Worm (Caenorhabditis elegans) whole organism, young adult: Measurements from ENCODE around the gene dmsr-10.

ENCODE experiments used
- B0261.1 ChIP-seq: sonication (generic microtip); optimal IDR thresholded peaks from 2 replicates; lab custom pipeline; 2016; ENCODE audit warnings: mild to moderate bottlenecking, missing genetic modification characterization, moderate library complexity, missing compliant biosample characterization
- B0336.3 ChIP-seq: fragments of 200-800 bp; sonication (Bioruptor generic); IDR thresholded peaks from 2 replicates; pipeline ENCODE4 v1.3.6; 2022; ENCODE audit warnings: missing genetic modification characterization, missing compliant biosample characterization
- C17E4.6 ChIP-seq: fragments of 200-800 bp; sonication (Bioruptor generic); IDR thresholded peaks from 2 replicates; pipeline ENCODE4 v1.3.6; 2022; ENCODE audit warnings: missing genetic modification reagents, missing genetic modification characterization, missing compliant biosample characterization
- D2030.7 ChIP-seq: fragments of 200-800 bp; sonication (Bioruptor generic); IDR thresholded peaks from 2 replicates; pipeline ENCODE4 v1.3.6; 2022; ENCODE audit warnings: missing genetic modification reagents, missing genetic modification characterization, missing compliant biosample characterization
- F10E7.11 ChIP-seq: sonication (generic microtip); optimal IDR thresholded peaks from 2 replicates; lab custom pipeline; 2017; ENCODE audit warnings: mild to moderate bottlenecking, missing genetic modification characterization, moderate library complexity, missing compliant biosample characterization
- F23B12.7 ChIP-seq: sonication (generic microtip); optimal IDR thresholded peaks from 2 replicates; lab custom pipeline; 2017; ENCODE audit warnings: missing genetic modification characterization, mild to moderate bottlenecking, missing compliant biosample characterization, antibody characterized with exemption, moderate library complexity; ENCODE audit not compliant: insufficient read depth
- F37B4.10 ChIP-seq: fragments of 200-800 bp; sonication (Bioruptor generic); IDR thresholded peaks from 2 replicates; pipeline ENCODE4 v1.3.6; 2022; ENCODE audit warnings: missing genetic modification characterization, missing compliant biosample characterization
- F39B2.1 ChIP-seq: fragments of 200-800 bp; sonication (Bioruptor generic); IDR thresholded peaks from 2 replicates; pipeline ENCODE4 v1.3.6; 2022; ENCODE audit warnings: missing genetic modification reagents, missing genetic modification characterization, missing compliant biosample characterization
- F49E8.2 ChIP-seq: sonication (generic microtip); optimal IDR thresholded peaks from 3 replicates; lab custom pipeline; 2017; ENCODE audit warnings: missing genetic modification characterization, mild to moderate bottlenecking, missing compliant biosample characterization, antibody characterized with exemption, moderate library complexity; ENCODE audit not compliant: insufficient read depth
- F55B11.4 ChIP-seq: sonication (generic microtip); optimal IDR thresholded peaks from 2 replicates; lab custom pipeline; 2016; ENCODE audit warnings: missing compliant biosample characterization, missing genetic modification characterization, borderline replicate concordance; ENCODE audit not compliant: insufficient read depth
- K11D2.4 ChIP-seq: fragments of 200-800 bp; sonication (Bioruptor generic); IDR thresholded peaks from 2 replicates; pipeline ENCODE4 v1.3.6; 2022; ENCODE audit warnings: missing genetic modification reagents, missing genetic modification characterization, missing compliant biosample characterization
- K12H6.12 ChIP-seq: fragments of 200-800 bp; sonication (Bioruptor generic); optimal IDR thresholded peaks from 2 replicates; lab custom pipeline; 2018; ENCODE audit warnings: mild to moderate bottlenecking, missing genetic modification characterization, missing compliant biosample characterization
- Y53F4B.3 ChIP-seq: fragments of 200-800 bp; sonication (Bioruptor generic); IDR thresholded peaks from 2 replicates; pipeline ENCODE4 v1.3.6; 2022; ENCODE audit warnings: missing genetic modification reagents, missing genetic modification characterization, missing compliant biosample characterization
- Y67H2A.10 ChIP-seq: fragments of 200-800 bp; sonication (Bioruptor generic); conservative IDR thresholded peaks from 2 replicates; pipeline ENCODE4 v1.3.6; 2022; ENCODE audit warnings: missing genetic modification reagents, missing genetic modification characterization, missing compliant biosample characterization
- ZK185.1 ChIP-seq: sonication (generic microtip); optimal IDR thresholded peaks from 2 replicates; lab custom pipeline; 2016; ENCODE audit warnings: mild to moderate bottlenecking, missing genetic modification characterization, missing compliant biosample characterization; ENCODE audit not compliant: poor library complexity, severe bottlenecking
- aptf-3 ChIP-seq: fragments of 200-800 bp; sonication (Bioruptor generic); IDR thresholded peaks from 2 replicates; pipeline ENCODE4 v1.3.6; 2022; ENCODE audit warnings: missing genetic modification characterization, missing compliant biosample characterization
- bed-1 ChIP-seq: fragments of 200-800 bp; sonication (Bioruptor generic); IDR thresholded peaks from 2 replicates; pipeline ENCODE4 v1.3.6; 2022; ENCODE audit warnings: missing genetic modification reagents, missing genetic modification characterization, missing compliant biosample characterization
- cebp-2 ChIP-seq: fragments of 200-800 bp; sonication (Bioruptor generic); IDR thresholded peaks from 2 replicates; pipeline ENCODE4 v1.3.6; 2022; ENCODE audit warnings: missing genetic modification characterization, missing compliant biosample characterization
- ceh-100 ChIP-seq: fragments of 200-800 bp; sonication (Bioruptor generic); IDR thresholded peaks from 2 replicates; pipeline ENCODE4 v1.3.6; 2022; ENCODE audit warnings: missing genetic modification reagents, missing genetic modification characterization, missing compliant biosample characterization
- ceh-79 ChIP-seq: sonication (generic microtip); optimal IDR thresholded peaks from 2 replicates; lab custom pipeline; 2017; ENCODE audit warnings: mild to moderate bottlenecking, missing genetic modification characterization, missing compliant biosample characterization
- chd-7 ChIP-seq: sonication (generic microtip); optimal IDR thresholded peaks from 2 replicates; lab custom pipeline; 2016; ENCODE audit warnings: mild to moderate bottlenecking, missing genetic modification characterization, moderate library complexity, missing compliant biosample characterization
- die-1 ChIP-seq: sonication (generic microtip); optimal IDR thresholded peaks from 2 replicates; lab custom pipeline; 2016; ENCODE audit warnings: missing genotype, mild to moderate bottlenecking, missing genetic modification characterization, missing compliant biosample characterization
- egrh-3 ChIP-seq: fragments of 200-800 bp; sonication (Bioruptor generic); IDR thresholded peaks from 2 replicates; pipeline ENCODE4 v1.3.6; 2022; ENCODE audit warnings: missing genetic modification reagents, missing genetic modification characterization, missing compliant biosample characterization
- ekl-4 ChIP-seq: fragments of 200-800 bp; sonication (Bioruptor generic); IDR thresholded peaks from 2 replicates; pipeline ENCODE4 v1.3.6; 2022; ENCODE audit warnings: missing genetic modification reagents, missing genetic modification characterization, missing compliant biosample characterization
- ets-4 ChIP-seq: fragments of 200-800 bp; sonication (Bioruptor generic); optimal IDR thresholded peaks from 2 replicates; lab custom pipeline; 2018; ENCODE audit warnings: mild to moderate bottlenecking, missing genetic modification characterization, missing compliant biosample characterization
- him-1 ChIP-seq: sonication (generic microtip); optimal IDR thresholded peaks from 2 replicates; lab custom pipeline; 2016; ENCODE audit warnings: missing genotype, missing genetic modification reagents, missing genetic modification characterization, missing compliant biosample characterization
- hlh-26 ChIP-seq: fragments of 200-800 bp; sonication (Bioruptor generic); conservative IDR thresholded peaks from 2 replicates; pipeline ENCODE4 v1.3.6; 2022; ENCODE audit warnings: missing genetic modification reagents, missing genetic modification characterization, missing compliant biosample characterization
- hmg-1.2 ChIP-seq: fragments of 200-800 bp; sonication (Bioruptor generic); IDR thresholded peaks from 2 replicates; pipeline ENCODE4 v1.3.6; 2022; ENCODE audit warnings: missing genetic modification reagents, missing genetic modification characterization, missing compliant biosample characterization
- lin-35 ChIP-seq, 3 experiments: fragments of 150-350 bp in 2 of 3; sonication (generic microtip) in 1 of 3; optimal IDR thresholded peaks; 2 replicates each; lab custom pipeline; 2014 to 2018; ENCODE audit warnings: missing biosample characterization in 3 of 3, missing genetic modification characterization in 3 of 3, missing genetic modification reagents in 3 of 3
- madf-6 ChIP-seq: fragments of 200-800 bp; sonication (Bioruptor generic); IDR thresholded peaks from 2 replicates; pipeline ENCODE4 v1.3.6; 2022; ENCODE audit warnings: missing genetic modification reagents, missing genetic modification characterization, missing compliant biosample characterization
- mel-28 ChIP-seq: sonication (generic microtip); optimal IDR thresholded peaks from 2 replicates; lab custom pipeline; 2016; ENCODE audit warnings: borderline replicate concordance, mild to moderate bottlenecking, missing genetic modification characterization, missing compliant biosample characterization
- mes-4 ChIP-seq: sonication (generic microtip); optimal IDR thresholded peaks from 2 replicates; lab custom pipeline; 2016; ENCODE audit warnings: missing genotype, missing genetic modification characterization, missing compliant biosample characterization
- mxl-1 ChIP-seq: sonication (generic microtip); optimal IDR thresholded peaks from 2 replicates; lab custom pipeline; 2016; ENCODE audit warnings: missing genetic modification characterization, missing compliant biosample characterization
- nfya-2 ChIP-seq: fragments of 200-800 bp; sonication (Bioruptor generic); IDR thresholded peaks from 2 replicates; pipeline ENCODE4 v1.3.6; 2022; ENCODE audit warnings: missing genetic modification reagents, missing genetic modification characterization, missing compliant biosample characterization
- nfyb-1 ChIP-seq: fragments of 200-800 bp; sonication (Bioruptor generic); IDR thresholded peaks from 2 replicates; pipeline ENCODE4 v1.3.6; 2022; ENCODE audit warnings: missing genetic modification reagents, missing genetic modification characterization, missing compliant biosample characterization
- pha-4 ChIP-seq: fragments of 150-350 bp; sonication (generic microtip); optimal IDR thresholded peaks from 2 replicates; lab custom pipeline; 2014; ENCODE audit warnings: missing biosample characterization, missing genetic modification reagents, missing genetic modification characterization
- rcor-1 ChIP-seq: fragments of 200-800 bp; sonication (Bioruptor generic); IDR thresholded peaks from 2 replicates; pipeline ENCODE4 v1.3.6; 2022; ENCODE audit warnings: missing genetic modification reagents, missing genetic modification characterization, missing compliant biosample characterization
- rec-8 ChIP-seq, 2 experiments: sonication (generic microtip); optimal IDR thresholded peaks; 2 replicates each; lab custom pipeline; 2016; ENCODE audit warnings: mild to moderate bottlenecking in 2 of 2, missing genetic modification characterization in 2 of 2, missing genetic modification reagents in 2 of 2, missing genotype in 2 of 2, missing biosample characterization in 1 of 2, missing compliant biosample characterization in 1 of 2, moderate library complexity in 1 of 2
- rpc-1 ChIP-seq, 2 experiments: fragments of 150-350 bp in 1 of 2; sonication (generic microtip) in 1 of 2; optimal IDR thresholded peaks; 2 replicates each; lab custom pipeline; 2014 to 2018; ENCODE audit warnings: missing biosample characterization in 1 of 2, missing genetic modification characterization in 1 of 2, missing genetic modification reagents in 1 of 2, missing genotype in 1 of 2
- sea-2 ChIP-seq: fragments of 200-800 bp; sonication (Bioruptor generic); IDR thresholded peaks from 2 replicates; pipeline ENCODE4 v1.3.6; 2022; ENCODE audit warnings: missing genetic modification characterization, missing compliant biosample characterization
- tbp1 ChIP-seq: fragments of 200-800 bp; sonication (Bioruptor generic); optimal IDR thresholded peaks from 2 replicates; lab custom pipeline; 2018; ENCODE audit warnings: mild to moderate bottlenecking, missing genetic modification characterization, missing compliant biosample characterization
- tlf-1 ChIP-seq: fragments of 200-800 bp; sonication (Bioruptor generic); optimal IDR thresholded peaks from 2 replicates; lab custom pipeline; 2018; ENCODE audit warnings: mild to moderate bottlenecking, missing genetic modification characterization, missing compliant biosample characterization
- unc-130 ChIP-seq: sonication (generic microtip); optimal IDR thresholded peaks from 2 replicates; lab custom pipeline; 2016; ENCODE audit warnings: missing genetic modification reagents, missing genetic modification characterization, missing compliant biosample characterization
- xnd-1 ChIP-seq: sonication (generic microtip); optimal IDR thresholded peaks from 2 replicates; lab custom pipeline; 2016; ENCODE audit warnings: missing genotype, missing genetic modification reagents, missing genetic modification characterization, missing compliant biosample characterization
- ztf-26 ChIP-seq: sonication (generic microtip); optimal IDR thresholded peaks from 2 replicates; lab custom pipeline; 2017; ENCODE audit warnings: missing genetic modification characterization, missing compliant biosample characterization
- ztf-28 ChIP-seq: fragments of 200-800 bp; sonication (Bioruptor generic); IDR thresholded peaks from 2 replicates; pipeline ENCODE4 v1.3.6; 2022; ENCODE audit warnings: missing genetic modification reagents, missing genetic modification characterization, missing compliant biosample characterization
- ztf-6 ChIP-seq: fragments of 200-800 bp; sonication (Bioruptor generic); IDR thresholded peaks from 2 replicates; pipeline ENCODE4 v1.3.6; 2022; ENCODE audit warnings: missing genetic modification reagents, missing genetic modification characterization, missing compliant biosample characterization

dmsr-10 gene

DNA sequence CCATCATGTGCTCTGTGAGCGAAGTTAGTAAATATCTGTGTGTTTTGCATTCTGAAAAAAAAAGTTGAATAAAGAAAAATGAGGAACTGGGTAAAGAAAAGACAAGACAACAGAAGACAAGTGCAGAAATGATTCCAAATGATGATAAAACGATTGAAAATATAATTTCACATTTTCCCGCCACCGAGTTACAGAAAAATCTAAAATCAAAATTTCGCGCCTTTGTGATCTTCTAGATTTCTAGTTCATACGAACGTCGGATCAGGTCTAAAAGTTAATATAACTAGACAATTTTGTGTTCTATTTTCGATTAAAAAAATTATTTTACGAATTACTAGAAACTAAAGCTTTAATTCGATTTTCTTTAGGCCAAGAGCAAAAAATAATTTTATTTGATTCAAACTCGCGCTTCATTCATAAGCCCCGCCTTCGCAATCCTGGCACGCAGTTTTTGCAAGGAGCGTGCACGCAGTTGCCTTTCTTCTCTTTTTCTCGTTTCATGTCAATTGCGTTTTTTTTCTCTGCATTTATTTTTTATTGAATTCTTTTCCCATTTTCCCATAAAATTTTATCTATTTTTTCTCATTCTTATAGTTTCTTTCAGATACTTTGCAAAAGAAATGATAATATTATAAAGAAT, 16.8 kb downstream of the dmsr-10 start, which contains the start of the genes spn-4 and spe-39 (continued):
- TF ChIP-seq nfyb-1 (GFP tag; lab: Robert Waterston, UW) (0 out of 2 replicates have a peak, but pooled peaks have one; percentile 41), rpc-1 (optimal IDR thresholded peaks at IDR 0.05; lab: Kevin White, UChicago) (peak; percentile 48), rpc-1 (tag; optimal IDR thresholded peaks at IDR 0.05; lab: Kevin White, UChicago) (no peak), ets-4 (GFP tag; lab: Kevin White, UChicago) (no peak), ceh-79 (tag; lab: Kevin White, UChicago) (no peak), Y53F4B.3 (no peak), ekl-4 (GFP tag; lab: Robert Waterston, UW) (peak; percentile 65), F23B12.7 (no peak), ZK185.1 (tag; lab: Kevin White, UChicago) (peak; percentile 78), sea-2 (GFP tag; lab: Robert Waterston, UW) (no peak), mxl-1 (tag; lab: Kevin White, UChicago) (no peak), hmg-1.2 (GFP tag; lab: Robert Waterston, UW) (peak; percentile 47), die-1 (tag; lab: Kevin White, UChicago) (no peak), nfya-2 (GFP tag; lab: Robert Waterston, UW) (no peak), K12H6.12 (tag; lab: Kevin White, UChicago) (no peak), lin-35 (GFP tag; optimal IDR thresholded peaks at IDR 0.05; lab: Kevin White, UChicago) (peak; percentile 40 to 83 (median 47)), C17E4.6 (GFP tag; lab: Robert Waterston, UW) (no peak), ztf-6 (no peak), chd-7 (no peak), F39B2.1 (GFP tag; lab: Robert Waterston, UW) (no peak), mel-28 (no peak), ceh-100 (GFP tag; lab: Robert Waterston, UW) (peak; percentile 55; the same call in 1 of the 2 replicates), tlf-1 (GFP tag; lab: Kevin White, UChicago) (peak; percentile 92), F10E7.11 (tag; lab: Kevin White, UChicago) (no peak), F55B11.4 (no peak), bed-1 (no peak), F49E8.2 (tag; lab: Kevin White, UChicago) (no peak), rcor-1 (GFP tag; lab: Robert Waterston, UW) (0 out of 2 replicates have a peak, but pooled peaks have one; percentile 49), egrh-3 (GFP tag; lab: Robert Waterston, UW) (no peak), mes-4 (tag; lab: Kevin White, UChicago) (no peak), ztf-26 (tag; lab: Kevin White, UChicago) (no peak), aptf-3 (no peak), tbp1 (GFP tag; lab: Kevin White, UChicago) (peak; percentile 41), Y67H2A.10 (GFP tag; lab: Robert Waterston, UW) (no peak), rec-8 (tag; optimal IDR thresholded peaks at IDR 0.05; lab: Kevin White, UChicago) (peak in 1 of 2 experiments; percentile 4), hlh-26 (GFP tag; lab: Robert Waterston, UW) (no peak), xnd-1 (tag; lab: Kevin White, UChicago) (peak; percentile 96), K11D2.4 (GFP tag; lab: Robert Waterston, UW) (0 out of 2 replicates have a peak, but pooled peaks have one; percentile 36), pha-4 (tag; lab: Kevin White, UChicago) (no peak), B0336.3 (GFP tag; lab: Robert Waterston, UW) (peak; percentile 76), D2030.7 (GFP tag; lab: Robert Waterston, UW) (peak; percentile 92), ztf-28 (no peak), unc-130 (GFP tag; lab: Kevin White, UChicago) (peak; percentile 70), cebp-2 (GFP tag; lab: Robert Waterston, UW) (no peak), madf-6 (GFP tag; lab: Robert Waterston, UW) (peak; percentile 97), F37B4.10 (no peak), B0261.1 (tag; lab: Kevin White, UChicago) (no peak), him-1 (no peak)
